Worm (Caenorhabditis elegans) whole organism, midembryonic: ENCODE results near the gene timp-1.
A peak's percentile ranks its signal among the peaks of the same experiment; 100 is the strongest.

Source experiments
- T22C8.4 ChIP-seq: fragments of 200-800 bp; sonication (Bioruptor generic); IDR thresholded peaks from 2 replicates; pipeline ENCODE4 v1.3.6; 2022; ENCODE audit warnings: missing genetic modification characterization, missing compliant biosample characterization
- cog-1 ChIP-seq: sonication (generic microtip); optimal IDR thresholded peaks from 2 replicates; lab custom pipeline; 2016; ENCODE audit warnings: missing genetic modification characterization, missing compliant biosample characterization
- flt-1 ChIP-seq: fragments of 200-800 bp; sonication (Bioruptor generic); IDR thresholded peaks from 2 replicates; pipeline ENCODE4 v1.3.6; 2022; ENCODE audit warnings: missing genetic modification characterization, missing compliant biosample characterization
- klf-2 ChIP-seq: fragments of 200-800 bp; sonication (Bioruptor generic); conservative IDR thresholded peaks from 2 replicates; pipeline ENCODE4 v1.3.6; 2022; ENCODE audit warnings: missing genetic modification reagents, missing genetic modification characterization, missing compliant biosample characterization
- med-1 ChIP-seq: sonication (generic microtip); optimal IDR thresholded peaks from 2 replicates; lab custom pipeline; 2017; ENCODE audit warnings: missing genetic modification characterization, mild to moderate bottlenecking, missing compliant biosample characterization, antibody characterized with exemption, missing genetic modification reagents; ENCODE audit not compliant: insufficient read depth
- ref-1 ChIP-seq: fragments of 200-800 bp; sonication (Bioruptor generic); conservative IDR thresholded peaks from 2 replicates; pipeline ENCODE4 v1.3.6; 2022; ENCODE audit warnings: missing genetic modification reagents, missing genetic modification characterization, missing compliant biosample characterization
- tab-1 ChIP-seq: fragments of 200-800 bp; sonication (Bioruptor generic); IDR thresholded peaks from 2 replicates; pipeline ENCODE4 v1.3.6; 2022; ENCODE audit warnings: missing genetic modification characterization, missing compliant biosample characterization
- ztf-23 ChIP-seq: fragments of 200-800 bp; sonication (Bioruptor generic); IDR thresholded peaks from 2 replicates; pipeline ENCODE4 v1.3.6; 2022; ENCODE audit warnings: missing genetic modification reagents, missing genetic modification characterization, missing compliant biosample characterization
- ztf-29 ChIP-seq: fragments of 200-800 bp; sonication (Bioruptor generic); IDR thresholded peaks from 2 replicates; pipeline ENCODE4 v1.3.6; 2022; ENCODE audit warnings: missing genetic modification reagents, missing genetic modification characterization, missing compliant biosample characterization

Gene timp-1

DNA sequence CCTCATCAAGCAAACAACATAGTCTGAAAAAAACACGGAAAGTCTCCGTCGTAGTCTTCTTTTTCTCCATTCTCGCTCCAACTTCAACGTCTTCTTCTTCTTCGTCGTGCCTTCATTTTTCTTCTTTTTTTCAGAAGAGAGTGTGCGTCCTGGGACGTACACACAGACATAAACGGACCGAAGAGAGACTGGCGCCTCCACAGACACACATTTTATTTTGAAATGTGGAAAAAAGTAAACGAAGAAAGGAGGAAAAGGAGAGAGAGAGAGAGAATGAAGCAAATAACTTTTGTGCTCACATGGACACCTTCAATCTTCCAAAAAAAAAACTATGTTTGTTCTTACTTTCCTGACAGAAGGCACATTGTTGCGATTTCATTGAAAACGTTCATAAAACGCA is 8.1 kb downstream of the timp-1 start:
- TF ChIP-seq klf-2 (no peak), flt-1 (GFP tag; lab: Robert Waterston, UW) (no peak), med-1 (GFP tag; lab: Kevin White, UChicago) (no peak), T22C8.4 (GFP tag; lab: Robert Waterston, UW) (no peak), ztf-23 (GFP tag; lab: Robert Waterston, UW) (no peak), ztf-29 (GFP tag; lab: Robert Waterston, UW) (no peak), cog-1 (no peak)

DNA sequence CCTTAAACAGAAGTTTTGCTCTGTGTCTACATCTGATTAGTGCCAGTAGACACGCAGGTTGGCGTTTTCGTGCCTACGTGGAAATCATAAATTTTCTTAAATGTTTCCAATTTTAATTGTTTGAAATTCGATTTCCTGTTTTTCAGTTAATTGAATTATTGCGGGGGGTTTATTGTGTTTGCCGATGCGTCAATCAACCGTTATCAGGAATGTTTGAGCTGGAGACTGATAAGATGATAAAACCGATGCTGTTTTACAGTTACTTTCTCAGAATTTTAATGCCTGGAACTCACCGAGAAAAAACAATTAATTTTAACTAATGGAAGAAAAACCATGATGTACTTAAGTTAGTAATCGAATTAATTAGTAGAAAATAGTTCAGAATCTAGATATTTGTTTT is 10.1 kb downstream of the timp-1 start:
- no peak for TF ChIP-seq ztf-29 (GFP tag; lab: Robert Waterston, UW)
- TF ChIP-seq klf-2, result no peak
- TF ChIP-seq ztf-23 (GFP tag; lab: Robert Waterston, UW), result no peak
- TF ChIP-seq tab-1 (GFP tag; lab: Robert Waterston, UW), result no peak
- TF ChIP-seq med-1 (GFP tag; lab: Kevin White, UChicago), result no peak
- TF ChIP-seq flt-1 (GFP tag; lab: Robert Waterston, UW), result no peak
- TF ChIP-seq T22C8.4 (GFP tag; lab: Robert Waterston, UW), result no peak
- no peak for TF ChIP-seq ref-1 (GFP tag; lab: Robert Waterston, UW)
- TF ChIP-seq cog-1, result no peak

DNA sequence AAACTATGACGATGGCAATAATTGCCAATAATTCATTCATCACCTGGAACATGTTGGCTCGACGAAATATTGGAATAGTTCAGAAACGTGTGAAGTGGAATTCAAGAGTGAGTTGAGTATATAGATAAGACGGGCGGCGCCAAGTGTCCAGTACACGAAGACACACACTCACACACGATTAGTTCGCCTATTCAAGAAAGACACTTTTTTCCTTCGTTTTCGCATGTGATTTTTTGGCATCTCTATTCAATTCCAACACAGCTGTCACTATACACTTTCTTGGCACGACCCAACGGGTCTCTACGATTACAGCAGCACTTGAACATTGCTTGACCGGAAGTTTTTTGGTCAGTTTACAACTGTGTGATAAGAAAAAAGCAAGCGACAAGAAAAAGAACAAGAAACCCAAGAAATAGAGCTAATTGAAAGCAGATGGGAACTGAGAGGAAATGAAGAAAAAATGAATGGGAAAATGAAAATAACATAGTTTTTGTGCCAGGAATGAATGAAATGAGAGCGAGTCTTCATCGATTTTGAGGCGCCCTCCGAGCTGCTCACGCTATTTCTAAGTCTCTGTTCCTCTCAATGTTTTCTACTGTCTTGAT is 10.7 kb downstream of the timp-1 start, which contains the start of gene K07C11.8:
Gene K07C11.8 (minus strand): TSS at position 224 of the 605 bp plus-strand sequence.
- TF ChIP-seq klf-2 (no peak), ztf-29 (GFP tag; lab: Robert Waterston, UW) (no peak), med-1 (GFP tag; lab: Kevin White, UChicago) (no peak), T22C8.4 (GFP tag; lab: Robert Waterston, UW) (no peak), flt-1 (GFP tag; lab: Robert Waterston, UW) (no peak), cog-1 (no peak), tab-1 (GFP tag; lab: Robert Waterston, UW) (no peak), ztf-23 (GFP tag; lab: Robert Waterston, UW) (no peak), ref-1 (GFP tag; lab: Robert Waterston, UW) (no peak)

DNA sequence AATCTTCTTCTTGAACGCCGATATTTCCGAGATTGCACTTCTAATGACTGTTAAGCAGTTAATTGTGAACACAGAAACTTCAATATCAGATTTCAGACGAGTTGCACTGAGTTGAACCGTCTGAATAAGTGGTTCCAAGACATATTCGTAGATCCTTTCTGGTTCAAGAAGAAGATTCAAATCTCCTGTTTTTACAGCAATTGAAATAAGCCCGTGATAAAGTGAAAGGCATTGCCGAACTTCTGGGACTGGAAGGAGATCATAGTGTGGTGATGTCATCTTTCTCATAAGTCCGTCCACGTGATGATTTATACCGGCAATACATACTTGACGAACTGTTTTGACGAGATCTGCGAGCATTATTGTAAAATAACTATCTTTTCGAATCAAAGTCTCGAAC is 12.5 kb downstream of the timp-1 start:
- no peak for TF ChIP-seq klf-2
- no peak for TF ChIP-seq T22C8.4 (GFP tag; lab: Robert Waterston, UW)
- no peak for TF ChIP-seq flt-1 (GFP tag; lab: Robert Waterston, UW)
- no peak for TF ChIP-seq cog-1
- no peak for TF ChIP-seq med-1 (GFP tag; lab: Kevin White, UChicago)
- TF ChIP-seq ref-1 (GFP tag; lab: Robert Waterston, UW), result no peak
- TF ChIP-seq ztf-23 (GFP tag; lab: Robert Waterston, UW), result no peak
- no peak for TF ChIP-seq ztf-29 (GFP tag; lab: Robert Waterston, UW)
- TF ChIP-seq tab-1 (GFP tag; lab: Robert Waterston, UW), result no peak

DNA sequence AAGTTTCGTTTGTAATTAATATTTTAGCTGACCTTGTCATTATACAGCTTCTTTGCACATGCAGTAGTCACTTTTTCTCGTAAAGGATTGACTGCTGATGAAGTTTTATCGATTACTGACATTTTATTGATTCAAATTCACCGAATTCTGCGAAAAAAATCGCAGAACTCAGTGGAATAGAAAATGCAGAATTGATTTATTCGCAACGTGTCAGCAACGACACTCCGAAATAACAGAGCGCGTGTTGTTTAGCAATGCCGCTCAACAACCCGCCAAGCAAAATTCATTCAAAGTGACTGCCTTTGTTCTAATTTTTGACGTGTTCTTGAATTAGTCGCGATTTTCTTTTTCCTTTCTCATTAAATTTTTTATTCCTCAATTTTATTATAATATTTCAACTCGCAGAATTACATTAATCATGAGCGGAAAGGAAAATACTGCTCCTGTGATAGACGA is 14.1 kb downstream of the timp-1 start, which contains the start of the genes cogc-6 and air-1:
Gene cogc-6 (minus strand): TSS at position 234 of the 456 bp plus-strand sequence.
Gene air-1 (plus strand): TSS at position 406 of the 456 bp plus-strand sequence.
- TF ChIP-seq T22C8.4 (GFP tag; lab: Robert Waterston, UW), result no peak

DNA sequence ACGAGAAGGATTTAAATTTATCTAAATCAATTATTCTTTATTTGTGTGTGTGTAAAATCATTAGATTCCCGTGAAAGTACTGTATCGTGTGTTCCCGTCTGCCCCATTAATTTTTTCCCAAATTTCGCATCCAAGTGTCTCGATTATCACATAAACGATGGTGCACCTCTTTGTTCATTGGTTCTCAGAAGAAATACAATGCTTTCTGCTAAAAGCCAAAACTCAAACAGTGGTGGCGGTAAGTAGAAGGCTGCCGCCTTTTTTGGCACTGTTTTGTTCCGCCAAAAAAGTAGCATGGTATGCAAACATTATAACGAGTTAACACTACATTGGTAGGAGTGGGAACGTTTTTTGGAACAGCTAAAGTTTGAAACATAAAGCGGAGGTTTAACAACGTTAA is 16.4 kb downstream of the timp-1 start:
- TF ChIP-seq tab-1 (GFP tag; lab: Robert Waterston, UW) (no peak), ztf-29 (GFP tag; lab: Robert Waterston, UW) (no peak), med-1 (GFP tag; lab: Kevin White, UChicago) (no peak), klf-2 (no peak), ztf-23 (GFP tag; lab: Robert Waterston, UW) (no peak), flt-1 (GFP tag; lab: Robert Waterston, UW) (no peak), cog-1 (no peak), ref-1 (GFP tag; lab: Robert Waterston, UW) (no peak)

DNA sequence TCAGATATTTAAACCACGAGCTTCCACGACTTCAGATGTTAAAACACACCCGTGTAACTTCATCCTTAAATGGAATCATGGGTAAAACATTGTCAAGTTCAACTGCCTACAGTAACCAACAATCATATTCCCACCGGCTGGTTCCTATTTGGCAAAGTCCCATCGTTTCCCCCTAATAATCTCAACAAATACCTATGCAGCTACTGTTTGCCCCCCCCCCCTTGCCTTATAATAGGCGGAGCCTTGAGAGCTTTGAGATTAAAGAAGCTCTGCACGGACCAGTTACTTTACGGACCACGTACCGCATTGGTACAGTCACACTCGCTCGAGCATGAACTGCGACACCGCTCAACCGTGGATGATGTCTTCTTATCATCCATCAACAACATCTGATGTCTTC is 17.6 kb downstream of the timp-1 start, which contains the start of gene pax-1:
Gene pax-1 (plus strand): TSS at position 301 of the 400 bp plus-strand sequence.
- no peak for TF ChIP-seq ztf-29 (GFP tag; lab: Robert Waterston, UW)
- no peak for TF ChIP-seq T22C8.4 (GFP tag; lab: Robert Waterston, UW)
- TF ChIP-seq klf-2, result no peak

DNA sequence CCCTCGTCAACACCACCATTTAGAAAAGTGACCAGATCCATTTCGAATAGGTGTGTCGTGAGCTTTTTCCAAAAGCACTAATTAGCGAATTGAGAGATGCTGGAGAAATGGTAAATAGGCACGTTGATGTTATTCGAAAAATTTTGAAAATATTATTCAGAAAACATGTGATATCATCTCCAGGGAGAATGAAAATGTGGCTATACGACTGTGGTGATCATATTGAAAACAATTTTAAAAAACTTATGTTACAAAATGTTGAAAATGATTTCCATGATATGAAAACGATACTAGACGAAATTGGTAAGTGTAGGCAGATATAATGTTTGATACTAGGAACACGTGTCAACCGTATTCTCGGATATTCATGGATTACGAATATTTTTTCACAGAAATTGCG is 19.8 kb downstream of the timp-1 start, which contains the start of gene K07C11.10:
Gene K07C11.10 (minus strand): TSS at position 101 of the 400 bp plus-strand sequence.
- TF ChIP-seq cog-1 (no peak), klf-2 (no peak), ztf-29 (GFP tag; lab: Robert Waterston, UW) (no peak), ztf-23 (GFP tag; lab: Robert Waterston, UW) (no peak), ref-1 (GFP tag; lab: Robert Waterston, UW) (no peak), med-1 (GFP tag; lab: Kevin White, UChicago) (no peak), flt-1 (GFP tag; lab: Robert Waterston, UW) (no peak)

DNA sequence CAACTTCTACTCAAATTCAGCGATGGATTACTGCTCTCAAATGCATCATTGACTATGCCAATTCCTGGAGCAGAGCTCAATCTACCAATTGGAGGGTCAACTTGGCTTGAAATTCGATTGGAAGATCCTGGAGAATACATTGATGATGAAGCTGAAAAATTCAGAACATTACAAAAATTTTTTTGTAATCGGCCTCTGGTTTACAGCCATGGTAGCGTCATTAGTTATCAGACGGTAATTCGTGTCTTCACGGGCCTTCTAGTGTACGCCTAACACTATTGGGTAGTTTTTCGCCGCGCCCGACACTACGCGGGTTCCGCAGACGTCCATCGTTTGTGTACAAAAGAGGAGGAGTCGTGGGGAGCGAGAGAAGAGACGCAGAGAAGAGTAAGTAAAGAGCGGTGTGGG is 21.7 kb downstream of the timp-1 start:
- no peak for TF ChIP-seq ztf-29 (GFP tag; lab: Robert Waterston, UW)
- peak; percentile 69; the same call in 1 of the 2 replicates for TF ChIP-seq flt-1 (GFP tag; lab: Robert Waterston, UW)
- TF ChIP-seq ref-1 (GFP tag; lab: Robert Waterston, UW), result no peak
- peak; percentile 58; the same call in 1 of the 2 replicates for TF ChIP-seq ztf-23 (GFP tag; lab: Robert Waterston, UW)
- TF ChIP-seq klf-2, result no peak
- peak; percentile 24 for TF ChIP-seq cog-1
- TF ChIP-seq T22C8.4 (GFP tag; lab: Robert Waterston, UW), result no peak
- no peak; the same call in 1 of the 2 replicates for TF ChIP-seq tab-1 (GFP tag; lab: Robert Waterston, UW)
- no peak for TF ChIP-seq med-1 (GFP tag; lab: Kevin White, UChicago)

DNA sequence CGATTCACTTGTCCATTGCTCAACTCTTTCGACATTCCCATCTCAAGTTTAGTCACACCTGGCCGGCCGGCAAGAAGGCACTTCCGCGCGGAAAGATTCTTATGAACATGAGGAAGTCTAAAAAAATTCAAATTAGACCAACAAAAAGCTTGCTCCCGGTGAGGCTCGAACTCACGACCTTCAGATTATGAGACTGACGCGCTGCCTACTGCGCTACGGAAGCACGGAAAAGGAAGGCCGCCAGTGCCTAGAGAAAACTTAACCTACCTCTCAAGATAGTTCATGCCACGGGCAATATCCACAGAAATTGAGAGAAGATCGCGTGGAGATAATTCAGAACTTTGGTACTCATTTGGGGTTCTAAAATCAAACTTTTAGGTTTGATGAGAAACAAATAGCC is 23.0 kb downstream of the timp-1 start:
- peak; percentile 70; the same call in 1 of the 2 replicates for TF ChIP-seq ztf-23 (GFP tag; lab: Robert Waterston, UW)
- no peak for TF ChIP-seq ref-1 (GFP tag; lab: Robert Waterston, UW)
- TF ChIP-seq tab-1 (GFP tag; lab: Robert Waterston, UW), result peak; percentile 72; the same call in 1 of the 2 replicates
- TF ChIP-seq klf-2, result no peak
- no peak for TF ChIP-seq ztf-29 (GFP tag; lab: Robert Waterston, UW)
- 0 out of 2 replicates have a peak, but pooled peaks have one; percentile 7 for TF ChIP-seq T22C8.4 (GFP tag; lab: Robert Waterston, UW)
- TF ChIP-seq flt-1 (GFP tag; lab: Robert Waterston, UW), result peak; percentile 60; the same call in 1 of the 2 replicates
- TF ChIP-seq cog-1, result no peak
- no peak for TF ChIP-seq med-1 (GFP tag; lab: Kevin White, UChicago)
